Worm (Caenorhabditis elegans): ENCODE results near the gene dpy-8.
A peak's percentile ranks its signal among the peaks of the same experiment; 100 is the strongest.

Gene dpy-8

DNA sequence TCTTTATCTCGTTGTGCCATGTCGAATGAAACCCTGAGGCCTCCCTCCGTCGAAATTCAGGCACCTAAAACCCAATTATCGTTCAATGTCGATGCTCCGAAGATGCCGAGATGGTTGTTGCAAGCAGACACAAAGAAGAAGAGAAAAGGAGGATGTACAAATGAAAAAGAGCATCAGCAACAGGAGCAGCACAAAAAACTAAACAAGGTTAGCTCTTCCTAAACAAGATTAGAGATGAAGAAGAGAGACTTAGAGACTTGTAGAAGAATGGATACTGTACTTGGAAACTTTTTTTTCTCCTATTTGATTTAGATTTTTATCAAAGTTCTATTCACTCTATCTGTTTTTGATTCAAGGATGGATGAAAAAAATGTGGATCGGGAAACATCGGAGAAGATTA, 32.7 kb downstream of the dpy-8 start:
- TF ChIP-seq lin-35 (GFP tag; optimal IDR thresholded peaks at IDR 0.05) (peak in 1 of 3 experiments; percentile 62), T07F8.4 (tag; optimal IDR thresholded peaks at IDR 0.05) (no peak)

DNA sequence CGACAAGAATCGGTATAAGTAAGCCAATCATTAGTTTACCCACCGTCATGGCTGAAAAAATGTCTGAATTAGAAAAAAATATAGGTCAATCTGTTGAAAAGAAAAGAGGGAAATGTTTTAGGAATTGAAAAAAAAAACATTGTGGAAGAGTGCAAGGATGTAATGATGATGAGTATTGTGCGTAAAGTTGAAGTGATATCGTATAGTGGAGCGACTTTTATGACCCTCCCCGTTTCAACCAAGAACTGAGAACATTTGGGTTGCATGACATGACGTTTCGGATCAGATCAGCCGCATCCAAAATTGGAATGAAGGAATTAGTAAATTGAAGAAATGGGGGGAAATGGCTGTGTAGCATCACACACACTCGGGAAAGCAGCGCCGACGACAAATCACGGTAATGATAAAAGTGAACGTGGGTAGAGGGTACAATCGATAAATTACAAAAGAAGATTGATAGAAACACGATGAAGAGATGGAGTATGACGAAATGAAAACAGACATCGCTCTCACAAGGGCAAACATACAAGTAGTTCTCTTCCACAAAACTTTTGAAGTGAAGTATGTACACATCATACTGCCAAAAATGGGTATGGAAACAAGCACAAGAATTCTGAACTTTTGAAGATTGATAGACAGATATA, 33.3 kb downstream of the dpy-8 start, which contains the start of gene apl-1:
Gene apl-1, minus strand, starts transcription at position 51 of the 644 bp plus-strand sequence.
- TF ChIP-seq lin-26 (GFP tag; IDR thresholded peaks at IDR 0.05) (no peak), cebp-1 (GFP tag; IDR thresholded peaks at IDR 0.05) (no peak), cebp-1 (tag; optimal IDR thresholded peaks at IDR 0.05) (peak; percentile 57)

DNA sequence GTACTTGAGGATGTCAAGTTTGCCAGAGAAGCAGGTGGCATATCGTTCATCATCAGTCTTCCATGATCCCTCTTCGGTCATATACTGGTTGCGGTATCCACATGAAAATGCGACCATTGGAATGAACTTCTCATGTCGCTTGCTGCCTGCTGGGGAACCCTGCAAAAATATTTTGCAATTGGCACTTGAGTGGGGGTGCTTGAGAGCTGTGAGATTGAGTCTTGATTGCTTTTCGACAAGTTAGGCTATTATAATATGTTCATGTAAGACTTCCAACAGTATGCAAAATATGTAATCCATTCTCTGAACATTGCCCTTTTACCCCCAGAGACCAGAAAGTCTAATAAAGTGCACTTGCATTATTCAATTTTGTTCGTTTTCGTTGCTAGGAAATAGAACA, 34.1 kb downstream of the dpy-8 start:
- TF ChIP-seq Y67H2A.10 (GFP tag; conservative IDR thresholded peaks at IDR 0.05) (no peak), ets-4 (GFP tag; optimal IDR thresholded peaks at IDR 0.05) (peak; percentile 50), madf-8 (GFP tag; conservative IDR thresholded peaks at IDR 0.05) (no peak), ceh-27 (GFP tag; optimal IDR thresholded peaks at IDR 0.05) (peak; percentile 55), lsy-27 (tag; optimal IDR thresholded peaks at IDR 0.05; ENCODE audit: borderline replicate concordance, insufficient read depth) (no peak), bed-1 (GFP tag; IDR thresholded peaks at IDR 0.05) (no peak), sea-2 (GFP tag; IDR thresholded peaks at IDR 0.05) (no peak), nfya-1 (tag; optimal IDR thresholded peaks at IDR 0.05; ENCODE audit: borderline replicate concordance, insufficient read depth) (no peak), ztf-26 (tag; optimal IDR thresholded peaks at IDR 0.05) (no peak), fkh-3 (tag; optimal IDR thresholded peaks at IDR 0.05) (no peak), zim-3 (tag; optimal IDR thresholded peaks at IDR 0.05) (no peak), madf-3 (GFP tag; IDR thresholded peaks at IDR 0.05) (0 out of 2 replicates have a peak, but pooled peaks have one; percentile 71), attf-5 (GFP tag; optimal IDR thresholded peaks at IDR 0.05) (no peak), lin-54 (GFP tag; optimal IDR thresholded peaks at IDR 0.05) (no peak), nhr-120 (GFP tag; IDR thresholded peaks at IDR 0.05) (no peak)

DNA sequence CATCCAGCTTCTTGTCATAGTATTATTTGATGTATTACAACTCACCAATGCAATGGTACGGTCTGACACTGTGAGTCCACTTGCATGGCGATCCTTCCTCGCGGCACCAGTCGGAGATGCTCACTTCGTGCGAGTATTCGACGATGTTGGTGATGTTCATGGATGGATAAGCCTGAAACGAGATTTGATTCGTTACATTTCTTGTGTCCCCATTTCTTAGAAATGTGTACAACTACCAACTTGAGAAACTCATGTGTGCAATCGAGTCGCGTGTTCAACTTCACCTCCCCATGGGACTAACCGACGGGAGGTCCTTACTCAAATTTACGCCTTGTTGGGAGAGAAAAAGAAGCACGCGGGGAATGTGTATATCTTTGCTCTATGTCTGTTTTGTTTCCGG, 34.8 kb downstream of the dpy-8 start:
- TF ChIP-seq B0261.1 (tag; optimal IDR thresholded peaks at IDR 0.05) (no peak), hlh-12 (tag; optimal IDR thresholded peaks at IDR 0.05) (no peak), zim-3 (tag; optimal IDR thresholded peaks at IDR 0.05) (no peak), somi-1 (GFP tag; optimal IDR thresholded peaks at IDR 0.05) (no peak), Y79H2A.3 (GFP tag; conservative IDR thresholded peaks at IDR 0.05) (no peak)

DNA sequence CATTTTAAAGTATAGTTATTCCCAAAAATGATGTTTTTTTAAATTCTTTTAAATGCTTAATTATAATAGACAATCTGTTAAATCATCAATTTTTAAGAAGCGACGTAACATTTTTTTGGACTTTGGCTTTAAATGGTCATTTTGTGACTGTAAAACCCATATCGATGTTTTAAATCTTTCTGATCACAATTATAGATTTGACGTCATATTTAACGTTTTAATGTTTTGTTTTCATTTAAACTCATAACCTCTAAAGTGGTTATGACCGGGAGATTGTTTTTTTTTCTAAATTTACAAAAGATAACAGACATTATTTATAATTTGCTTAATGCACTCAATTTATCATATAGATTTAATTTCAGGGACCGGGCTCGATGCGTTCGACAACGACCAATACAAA, 38.4 kb downstream of the dpy-8 start:
- TF ChIP-seq dpff-1 (tag; optimal IDR thresholded peaks at IDR 0.05): no peak
- TF ChIP-seq rcor-1 (GFP tag; IDR thresholded peaks at IDR 0.05): no peak
- no peak for TF ChIP-seq F33H1.4 (GFP tag; IDR thresholded peaks at IDR 0.05)
- no peak for TF ChIP-seq aptf-2 (GFP tag; conservative IDR thresholded peaks at IDR 0.05)
- no peak for TF ChIP-seq F57C9.4 (tag; optimal IDR thresholded peaks at IDR 0.05)
- no peak for TF ChIP-seq F39B2.1 (GFP tag; IDR thresholded peaks at IDR 0.05)
- no peak for TF ChIP-seq nfya-2 (GFP tag; IDR thresholded peaks at IDR 0.05)
- TF ChIP-seq T26A5.8 (tag; optimal IDR thresholded peaks at IDR 0.05): no peak
- TF ChIP-seq akir-1 (GFP tag; optimal IDR thresholded peaks at IDR 0.05): no peak
- no peak for TF ChIP-seq F10E7.11 (tag; optimal IDR thresholded peaks at IDR 0.05)
- no peak for TF ChIP-seq nhr-120 (GFP tag; IDR thresholded peaks at IDR 0.05)
- TF ChIP-seq C06A6.2 (GFP tag; conservative IDR thresholded peaks at IDR 0.05): no peak
- no peak for TF ChIP-seq unc-62 (GFP tag; optimal IDR thresholded peaks at IDR 0.05)

Data from whole organism, young adult.